Worm (Caenorhabditis elegans) whole organism, late embryonic: ENCODE data around the gene eif-1.

Experiments
- ceh-14 ChIP-seq: sonication (generic microtip); optimal IDR thresholded peaks from 2 replicates; lab custom pipeline; 2016; ENCODE audit warnings: missing genotype, missing genetic modification characterization, missing compliant biosample characterization
- ceh-34 ChIP-seq: sonication (generic microtip); optimal IDR thresholded peaks from 2 replicates; lab custom pipeline; 2016; ENCODE audit warnings: mild to moderate bottlenecking, missing genetic modification characterization, missing compliant biosample characterization
- dmd-4 ChIP-seq: sonication (generic microtip); optimal IDR thresholded peaks from 2 replicates; lab custom pipeline; 2016; ENCODE audit warnings: borderline replicate concordance, missing genetic modification characterization, missing compliant biosample characterization
- fkh-10 ChIP-seq: fragments of 150-350 bp; optimal IDR thresholded peaks from 2 replicates; lab custom pipeline; 2014; ENCODE audit warnings: missing biosample characterization, missing genetic modification reagents, missing genetic modification characterization
- lim-6 ChIP-seq: sonication (generic microtip); optimal IDR thresholded peaks from 2 replicates; lab custom pipeline; 2016; ENCODE audit warnings: missing genetic modification characterization, missing compliant biosample characterization
- tbx-2 ChIP-seq: sonication (generic microtip); optimal IDR thresholded peaks from 2 replicates; lab custom pipeline; 2016; ENCODE audit warnings: missing genetic modification characterization, missing compliant biosample characterization

DNA sequence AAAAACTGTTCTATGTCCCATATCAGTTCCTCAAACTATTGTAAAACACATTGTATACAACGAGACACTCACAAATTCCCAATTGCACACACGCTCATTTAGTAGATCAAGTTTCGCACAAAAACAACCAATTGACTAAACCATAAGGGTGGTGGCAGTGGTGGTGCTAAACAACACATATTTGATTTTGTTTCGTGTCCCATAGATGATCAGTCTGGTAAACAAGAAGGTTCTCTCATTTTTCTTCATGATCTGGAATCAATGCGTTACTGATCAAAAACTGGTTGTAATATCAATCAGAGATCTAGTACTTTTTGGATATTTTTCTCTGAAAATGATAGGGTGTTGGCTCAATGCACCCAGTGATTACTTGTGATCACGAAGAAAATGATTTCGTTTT is 25.2 kb upstream of the eif-1 start:
- no peak for TF ChIP-seq lim-6 (tag; lab: Kevin White, UChicago)
- no peak for TF ChIP-seq fkh-10 (GFP tag; lab: Kevin White, UChicago)
- TF ChIP-seq tbx-2 (tag; lab: Kevin White, UChicago), result no peak
- no peak for TF ChIP-seq ceh-14 (tag; lab: Kevin White, UChicago)
- no peak for TF ChIP-seq dmd-4 (tag; lab: Kevin White, UChicago)
- no peak for TF ChIP-seq ceh-34
